Fruit fly (Drosophila melanogaster) whole organism, embryonic: ENCODE measurements around the gene Prx2.

ENCODE experiments used
- Atf-2 ChIP-seq: fragments of 200-800 bp; sonication (Bioruptor generic); optimal IDR thresholded peaks from 2 replicates; lab custom pipeline; 2016; ENCODE audit warnings: missing biosample characterization, missing genetic modification characterization
- CG10267 ChIP-seq: fragments of 200-800 bp; sonication (Bioruptor generic); optimal IDR thresholded peaks from 2 replicates; lab custom pipeline; 2018; ENCODE audit warnings: missing biosample characterization, mild to moderate bottlenecking, missing genetic modification characterization, moderate library complexity
- CG12104 ChIP-seq: fragments of 200-800 bp; sonication (Bioruptor generic); optimal IDR thresholded peaks from 3 replicates; lab custom pipeline; 2016; ENCODE audit warnings: missing biosample characterization, missing genetic modification characterization
- CG13287 ChIP-seq: fragments of 200-800 bp; sonication (Bioruptor generic); IDR thresholded peaks from 2 replicates; pipeline ENCODE4 v1.3.6; 2022; ENCODE audit warnings: missing biosample characterization, missing genetic modification characterization; ENCODE audit not compliant: partially characterized antibody
- CG15479 ChIP-seq: fragments of 200-800 bp; sonication (Bioruptor generic); optimal IDR thresholded peaks from 3 replicates; lab custom pipeline; 2019; ENCODE audit warnings: missing biosample characterization, mild to moderate bottlenecking, missing genetic modification characterization, moderate library complexity
- CG15696 ChIP-seq: fragments of 200-800 bp; sonication (Bioruptor generic); optimal IDR thresholded peaks from 2 replicates; lab custom pipeline; 2019; ENCODE audit warnings: missing biosample characterization, mild to moderate bottlenecking, missing genetic modification characterization, moderate library complexity
- CG17328 ChIP-seq: fragments of 200-800 bp; sonication (Bioruptor generic); IDR thresholded peaks from 2 replicates; pipeline ENCODE4 v1.3.6; 2022; ENCODE audit warnings: missing biosample characterization, missing genetic modification characterization
- CG18599 ChIP-seq: fragments of 200-800 bp; sonication (Bioruptor generic); optimal IDR thresholded peaks from 3 replicates; lab custom pipeline; 2017; ENCODE audit warnings: missing biosample characterization, missing genetic modification characterization, mild to moderate bottlenecking, moderate library complexity, missing genetic modification reagents
- CG18764 ChIP-seq: fragments of 200-800 bp; sonication (Bioruptor generic); optimal IDR thresholded peaks from 3 replicates; lab custom pipeline; 2016; ENCODE audit warnings: missing biosample characterization, missing genetic modification characterization
- CG2120 ChIP-seq: fragments of 200-800 bp; sonication (Bioruptor generic); optimal IDR thresholded peaks from 3 replicates; lab custom pipeline; 2016; ENCODE audit warnings: missing biosample characterization, missing genetic modification characterization
- CG2129 ChIP-seq: fragments of 200-800 bp; sonication (Bioruptor generic); IDR thresholded peaks from 2 replicates; pipeline ENCODE4 v1.3.6; 2022; ENCODE audit warnings: missing biosample characterization, missing genetic modification characterization; ENCODE audit not compliant: partially characterized antibody
- CG31365 ChIP-seq: fragments of 200-800 bp; sonication (Bioruptor generic); optimal IDR thresholded peaks from 2 replicates; lab custom pipeline; 2018; ENCODE audit warnings: missing biosample characterization, mild to moderate bottlenecking, missing genetic modification characterization
- CG34376 ChIP-seq: fragments of 200-800 bp; sonication (Bioruptor generic); optimal IDR thresholded peaks from 2 replicates; lab custom pipeline; 2018; ENCODE audit warnings: missing biosample characterization, mild to moderate bottlenecking, missing genetic modification characterization
- CG3726 ChIP-seq: fragments of 200-800 bp; sonication (Bioruptor generic); IDR thresholded peaks from 3 replicates; pipeline ENCODE4, ENCODE4 v1.3.6; 2022; ENCODE audit warnings: missing biosample characterization, missing genetic modification characterization
- CG5953 ChIP-seq: fragments of 200-800 bp; sonication (Bioruptor generic); IDR thresholded peaks from 2 replicates; pipeline ENCODE4 v1.3.6; 2022; ENCODE audit warnings: missing biosample characterization, missing genetic modification characterization
- Chrac-16 ChIP-seq: fragments of 200-800 bp; sonication (Bioruptor generic); optimal IDR thresholded peaks from 3 replicates; lab custom pipeline; 2016; ENCODE audit warnings: missing biosample characterization, missing genetic modification characterization
- Doc3 ChIP-seq: fragments of 200-800 bp; sonication (Bioruptor generic); IDR thresholded peaks from 3 replicates; pipeline ENCODE4 v1.3.6; 2022; ENCODE audit warnings: missing biosample characterization, missing genetic modification characterization; ENCODE audit not compliant: partially characterized antibody
- HmgZ ChIP-seq: fragments of 200-800 bp; sonication (Bioruptor generic); optimal IDR thresholded peaks from 2 replicates; lab custom pipeline; 2018; ENCODE audit warnings: missing biosample characterization, mild to moderate bottlenecking, missing genetic modification characterization
- Hmr ChIP-seq: fragments of 200-800 bp; sonication (Bioruptor generic); optimal IDR thresholded peaks from 3 replicates; lab custom pipeline; 2017; ENCODE audit warnings: mild to moderate bottlenecking, missing biosample characterization, missing genetic modification reagents, missing genetic modification characterization
- MBD-R2 ChIP-seq: fragments of 200-800 bp; sonication (Bioruptor generic); IDR thresholded peaks from 2 replicates; pipeline ENCODE4 v1.3.6; 2022; ENCODE audit warnings: missing biosample characterization, missing genetic modification characterization
- Nf-YC ChIP-seq: fragments of 200-800 bp; optimal IDR thresholded peaks from 3 replicates; lab custom pipeline; 2019; ENCODE audit warnings: missing biosample characterization, mild to moderate bottlenecking, missing genetic modification characterization, moderate library complexity
- Optix ChIP-seq: fragments of 200-800 bp; sonication (Bioruptor generic); IDR thresholded peaks from 3 replicates; pipeline ENCODE4 v1.3.6; 2022; ENCODE audit warnings: missing biosample characterization, missing genetic modification characterization
- Ptx1 ChIP-seq: fragments of 200-800 bp; sonication (Bioruptor generic); IDR thresholded peaks from 2 replicates; pipeline ENCODE4 v1.3.6; 2022; ENCODE audit warnings: missing biosample characterization, missing genetic modification characterization
- Spps ChIP-seq: fragments of 200-800 bp; sonication (Bioruptor generic); optimal IDR thresholded peaks from 2 replicates; lab custom pipeline; 2018; ENCODE audit warnings: missing biosample characterization, mild to moderate bottlenecking, missing genetic modification characterization
- Trl ChIP-seq, 3 experiments: fragments of >200 bp in 2 of 3; fragments of 200-800 bp in 1 of 3; sonication (Bioruptor generic) in 1 of 3; optimal IDR thresholded peaks; 2 replicates in 1 of 3; 3 replicates in 2 of 3; lab custom pipeline; 2016 to 2017; ENCODE audit warnings: missing biosample characterization in 1 of 3, missing genetic modification characterization in 1 of 3
- amos ChIP-seq: fragments of 200-800 bp; sonication (Bioruptor generic); IDR thresholded peaks from 2 replicates; pipeline ENCODE4 v1.3.6; 2022; ENCODE audit warnings: missing biosample characterization, missing genetic modification characterization; ENCODE audit not compliant: partially characterized antibody
- ap ChIP-seq: fragments of 200-800 bp; sonication (Bioruptor generic); IDR thresholded peaks from 2 replicates; pipeline ENCODE4 v1.3.6; 2022; ENCODE audit warnings: missing biosample characterization, missing genetic modification characterization
- crol ChIP-seq: fragments of 200-800 bp; sonication (Bioruptor generic); IDR thresholded peaks from 2 replicates; pipeline ENCODE4 v1.3.6; 2022; ENCODE audit warnings: missing biosample characterization, missing genetic modification characterization
- fru ChIP-seq: fragments of >200 bp; optimal IDR thresholded peaks from 2 replicates; lab custom pipeline; 2017
- gem ChIP-seq: fragments of 200-800 bp; sonication (Bioruptor generic); optimal IDR thresholded peaks from 2 replicates; lab custom pipeline; 2019; ENCODE audit warnings: missing biosample characterization, mild to moderate bottlenecking, missing genetic modification characterization, moderate library complexity
- grau ChIP-seq: fragments of 200-800 bp; optimal IDR thresholded peaks from 3 replicates; lab custom pipeline; 2019; ENCODE audit warnings: missing biosample characterization, mild to moderate bottlenecking, missing genetic modification characterization, moderate library complexity
- hkb ChIP-seq, 2 experiments: fragments of 200-800 bp in 1 of 2; fragments of >200 bp in 1 of 2; sonication (Bioruptor generic) in 1 of 2; IDR thresholded peaks in 1 of 2; optimal IDR thresholded peaks in 1 of 2; 2 replicates each; pipeline versions ENCODE4 v1.3.6 to Lab custom; 2017 to 2022; ENCODE audit warnings: missing biosample characterization in 1 of 2, missing genetic modification characterization in 1 of 2
- insv ChIP-seq, 2 experiments: fragments of 200-800 bp; sonication (Bioruptor generic); optimal IDR thresholded peaks; 3 replicates each; lab custom pipeline; 2016 to 2018; ENCODE audit warnings: missing biosample characterization in 2 of 2, missing genetic modification characterization in 2 of 2
- lab ChIP-seq: fragments of 200-800 bp; sonication (Bioruptor generic); optimal IDR thresholded peaks from 3 replicates; lab custom pipeline; 2017; ENCODE audit warnings: missing biosample characterization, missing genetic modification characterization, mild to moderate bottlenecking, moderate library complexity, missing genetic modification reagents
- mirr ChIP-seq: fragments of 200-800 bp; sonication (Bioruptor generic); optimal IDR thresholded peaks from 3 replicates; lab custom pipeline; 2018; ENCODE audit warnings: missing biosample characterization, mild to moderate bottlenecking, missing genetic modification characterization
- mld ChIP-seq: fragments of 200-800 bp; sonication (Bioruptor generic); IDR thresholded peaks from 3 replicates; pipeline ENCODE4 v1.3.6; 2022; ENCODE audit warnings: missing biosample characterization, missing genetic modification characterization; ENCODE audit not compliant: partially characterized antibody
- onecut ChIP-seq: fragments of 200-800 bp; sonication (Bioruptor generic); IDR thresholded peaks from 2 replicates; pipeline ENCODE4 v1.3.6; 2022; ENCODE audit warnings: missing biosample characterization, missing genetic modification characterization
- p53 ChIP-seq: fragments of 200-800 bp; sonication (Bioruptor generic); optimal IDR thresholded peaks from 2 replicates; lab custom pipeline; 2016; ENCODE audit warnings: missing biosample characterization, missing genetic modification characterization
- psq ChIP-seq: fragments of 200-800 bp; sonication (Bioruptor generic); optimal IDR thresholded peaks from 2 replicates; lab custom pipeline; 2017; ENCODE audit warnings: missing biosample characterization, missing genetic modification characterization
- salm ChIP-seq: fragments of 200-800 bp; sonication (Bioruptor generic); optimal IDR thresholded peaks from 2 replicates; lab custom pipeline; 2018; ENCODE audit warnings: missing biosample characterization, mild to moderate bottlenecking, missing genetic modification characterization
- scrt ChIP-seq: fragments of 200-800 bp; sonication (Bioruptor generic); optimal IDR thresholded peaks from 2 replicates; lab custom pipeline; 2018; ENCODE audit warnings: missing biosample characterization, mild to moderate bottlenecking, missing genetic modification characterization, moderate library complexity
- sd ChIP-seq: fragments of 200-800 bp; sonication (Bioruptor generic); optimal IDR thresholded peaks from 3 replicates; lab custom pipeline; 2018; ENCODE audit warnings: missing biosample characterization, mild to moderate bottlenecking, missing genetic modification characterization, moderate library complexity
- sens ChIP-seq: fragments of 200-800 bp; sonication (Bioruptor generic); peaks from one replicate; lab custom pipeline; 2016; ENCODE audit warnings: missing biosample characterization, missing genetic modification characterization
- sisA ChIP-seq: fragments of 200-800 bp; sonication (Bioruptor generic); IDR thresholded peaks from 2 replicates; pipeline ENCODE4 v1.3.6; 2022; ENCODE audit warnings: missing biosample characterization, missing genetic modification characterization
- stwl ChIP-seq: fragments of 200-800 bp; sonication (Bioruptor generic); optimal IDR thresholded peaks from 3 replicates; lab custom pipeline; 2018; ENCODE audit warnings: missing biosample characterization, mild to moderate bottlenecking, missing genetic modification characterization, moderate library complexity
- trh ChIP-seq: fragments of 200-800 bp; sonication (Bioruptor generic); optimal IDR thresholded peaks from 2 replicates; lab custom pipeline; 2016; ENCODE audit warnings: missing biosample characterization, missing genetic modification characterization
- vvl ChIP-seq: fragments of 200-800 bp; sonication (Bioruptor generic); IDR thresholded peaks from 2 replicates; pipeline ENCODE4 v1.3.6; 2022; ENCODE audit warnings: missing biosample characterization, missing genetic modification characterization
- zen2 ChIP-seq: fragments of 200-800 bp; sonication (Bioruptor generic); IDR thresholded peaks from 3 replicates; pipeline ENCODE4 v1.3.6; 2022; ENCODE audit warnings: missing biosample characterization, missing genetic modification characterization; ENCODE audit not compliant: partially characterized antibody
- zfh1 ChIP-seq: fragments of 200-800 bp; sonication (Bioruptor generic); IDR thresholded peaks from 3 replicates; pipeline ENCODE4 v1.3.6; 2022; ENCODE audit warnings: missing biosample characterization, missing genetic modification characterization

Gene Prx2

dm6 chrX:13284548-13284974 is 45.1 kb upstream of the Prx2 start (continued):
- TF ChIP-seq Optix (GFP tag; lab: Robert Waterston, UW) (no peak), trh (GFP tag; lab: Kevin White, UChicago) (no peak), zfh1 (no peak), Hmr (peak; percentile 14), CG2129 (GFP tag; lab: Robert Waterston, UW) (no peak), CG17328 (no peak), mirr (GFP tag; lab: Kevin White, UChicago) (peak; percentile 34), MBD-R2 (GFP tag; lab: Robert Waterston, UW) (0 out of 2 replicates have a peak, but pooled peaks have one; percentile 8), HmgZ (tag; lab: Kevin White, UChicago) (no peak), Atf-2 (no peak), gem (tag; lab: Kevin White, UChicago) (peak; percentile 8), Trl (optimal IDR thresholded peaks at IDR 0.05; lab: Kevin White, UChicago) (peak; percentile 65 to 86), Trl (GFP tag; optimal IDR thresholded peaks at IDR 0.05; lab: Kevin White, UChicago) (no peak), scrt (GFP tag; lab: Kevin White, UChicago) (peak; percentile 47), Spps (tag; lab: Kevin White, UChicago) (no peak), Chrac-16 (no peak), psq (GFP tag; lab: Kevin White, UChicago) (peak; percentile 64), crol (peak; percentile 86), salm (tag; lab: Kevin White, UChicago) (no peak), CG10267 (tag; lab: Kevin White, UChicago) (no peak), hkb (optimal IDR thresholded peaks at IDR 0.05; lab: Kevin White, UChicago) (no peak), hkb (GFP tag; IDR thresholded peaks at IDR 0.05; lab: Robert Waterston, UW) (no peak), amos (GFP tag; lab: Robert Waterston, UW) (no peak), onecut (GFP tag; lab: Robert Waterston, UW) (no peak), sens (GFP tag; lab: Kevin White, UChicago) (peak; percentile 68), fru (lab: Kevin White, UChicago) (no peak), p53 (GFP tag; lab: Kevin White, UChicago) (peak; percentile 47), CG31365 (tag; lab: Kevin White, UChicago) (peak; percentile 51), CG5953 (GFP tag; lab: Robert Waterston, UW) (no peak), CG15479 (GFP tag; lab: Kevin White, UChicago) (peak; percentile 48), sd (tag; lab: Kevin White, UChicago) (no peak), Nf-YC (tag; lab: Kevin White, UChicago) (no peak), Ptx1 (no peak), lab (GFP tag; lab: Kevin White, UChicago) (peak; percentile 36), CG34376 (peak; percentile 16), grau (tag; lab: Kevin White, UChicago) (no peak), CG12104 (GFP tag; lab: Kevin White, UChicago) (no peak), insv (GFP tag; optimal IDR thresholded peaks at IDR 0.05; lab: Kevin White, UChicago) (peak; percentile 90 to 98), CG2120 (no peak), CG3726 (GFP tag; lab: Robert Waterston, UW) (no peak), vvl (GFP tag; lab: Robert Waterston, UW) (no peak)
- TF ChIP-seq, all 482 proteins: peak for 26

dm6 chrX:13285001-13285748 is 44.4 kb upstream of the Prx2 start, which contains the start of the genes HDAC4 and CG15743:
TSS of gene HDAC4 (minus strand) at chrX:13285632.
TSS of gene CG15743 (plus strand) at chrX:13285707.
- TF ChIP-seq zen2 (peak; percentile 81; the same call in 2 of the 3 replicates), psq (GFP tag; lab: Kevin White, UChicago) (peak; percentile 92), sisA (GFP tag; lab: Robert Waterston, UW) (no peak), CG18764 (GFP tag; lab: Kevin White, UChicago) (no peak), Doc3 (GFP tag; lab: Robert Waterston, UW) (peak; percentile 85), CG13287 (GFP tag; lab: Robert Waterston, UW) (peak; percentile 88), CG18599 (GFP tag; lab: Kevin White, UChicago) (peak; percentile 15), mld (GFP tag; lab: Robert Waterston, UW) (peak; percentile 80; the same call in 2 of the 3 replicates), vvl (GFP tag; lab: Robert Waterston, UW) (peak; percentile 40; the same call in 1 of the 2 replicates), stwl (tag; lab: Kevin White, UChicago) (peak; percentile 12), ap (GFP tag; lab: Robert Waterston, UW) (no peak), CG15696 (tag; lab: Kevin White, UChicago) (no peak)
